Worm (Caenorhabditis elegans) whole organism, L2 larva: ENCODE measurements around the gene T01D3.6.

Experiments
- R02D3.7 ChIP-seq: fragments of 150-350 bp; optimal IDR thresholded peaks from 2 replicates; lab custom pipeline; 2014; ENCODE audit warnings: missing biosample characterization, missing genetic modification characterization
- Y55F3AM.14 ChIP-seq: fragments of 200-800 bp; sonication (Bioruptor generic); optimal IDR thresholded peaks from 2 replicates; lab custom pipeline; 2018; ENCODE audit warnings: mild to moderate bottlenecking, missing genetic modification characterization, missing compliant biosample characterization
- ZK546.5 ChIP-seq: sonication (generic microtip); optimal IDR thresholded peaks from 2 replicates; lab custom pipeline; 2017; ENCODE audit warnings: missing biosample characterization, missing genetic modification characterization
- alr-1 ChIP-seq: fragments of 150-350 bp; optimal IDR thresholded peaks from 2 replicates; lab custom pipeline; 2014; ENCODE audit warnings: missing biosample characterization, missing genetic modification characterization
- aly-2 ChIP-seq: fragments of 150-350 bp; optimal IDR thresholded peaks from 2 replicates; lab custom pipeline; 2014; ENCODE audit warnings: missing biosample characterization, missing genetic modification characterization
- ama-1 ChIP-seq: fragments of 150-350 bp; optimal IDR thresholded peaks from 2 replicates; lab custom pipeline; 2018; ENCODE audit warnings: inconsistent platforms
- ceh-16 ChIP-seq: fragments of 150-350 bp; optimal IDR thresholded peaks from 2 replicates; lab custom pipeline; 2014; ENCODE audit warnings: missing biosample characterization, missing genetic modification characterization
- ceh-82 ChIP-seq: fragments of 150-350 bp; optimal IDR thresholded peaks from 2 replicates; lab custom pipeline; 2014; ENCODE audit warnings: missing biosample characterization, missing genetic modification characterization
- crh-2 ChIP-seq: sonication (generic microtip); optimal IDR thresholded peaks from 2 replicates; lab custom pipeline; 2017; ENCODE audit warnings: missing biosample characterization, missing genetic modification characterization
- dmd-4 ChIP-seq: sonication (generic microtip); optimal IDR thresholded peaks from 2 replicates; lab custom pipeline; 2017; ENCODE audit warnings: missing biosample characterization, missing genetic modification characterization
- elt-3 ChIP-seq: sonication (generic microtip); optimal IDR thresholded peaks from 2 replicates; lab custom pipeline; 2017; ENCODE audit warnings: missing biosample characterization, missing genetic modification characterization
- fos-1 ChIP-seq: fragments of 150-350 bp; optimal IDR thresholded peaks from 2 replicates; lab custom pipeline; 2014; ENCODE audit warnings: missing biosample characterization, missing genetic modification characterization
- lin-11 ChIP-seq: fragments of 150-350 bp; sonication (generic microtip); optimal IDR thresholded peaks from 2 replicates; lab custom pipeline; 2014; ENCODE audit warnings: missing biosample characterization, missing genetic modification characterization, inconsistent platforms, mixed read lengths
- lin-13 ChIP-seq: fragments of 150-350 bp; optimal IDR thresholded peaks from 2 replicates; lab custom pipeline; 2014; ENCODE audit warnings: missing biosample characterization, missing genetic modification reagents, missing genetic modification characterization
- lsy-2 ChIP-seq, 2 experiments: fragments of 150-350 bp in 1 of 2; sonication (generic microtip) in 1 of 2; optimal IDR thresholded peaks; 2 replicates each; lab custom pipeline; 2014 to 2017; ENCODE audit warnings: missing biosample characterization in 2 of 2, missing genetic modification characterization in 2 of 2
- mab-5 ChIP-seq: fragments of 150-350 bp; optimal IDR thresholded peaks from 2 replicates; lab custom pipeline; 2014; ENCODE audit warnings: missing biosample characterization, missing genetic modification characterization
- mdl-1 ChIP-seq, 2 experiments: fragments of 150-350 bp in 1 of 2; sonication (generic microtip) in 1 of 2; optimal IDR thresholded peaks; 2 replicates each; lab custom pipeline; 2017; ENCODE audit warnings: missing biosample characterization in 2 of 2, missing genetic modification characterization in 2 of 2
- nhr-10 ChIP-seq: sonication (generic microtip); optimal IDR thresholded peaks from 2 replicates; lab custom pipeline; 2017; ENCODE audit warnings: missing biosample characterization, missing genetic modification characterization
- nhr-11 ChIP-seq: fragments of 150-350 bp; optimal IDR thresholded peaks from 2 replicates; lab custom pipeline; 2014; ENCODE audit warnings: missing biosample characterization, missing genetic modification characterization
- nhr-21 ChIP-seq: fragments of 150-350 bp; optimal IDR thresholded peaks from 2 replicates; lab custom pipeline; 2014; ENCODE audit warnings: missing biosample characterization, missing genetic modification characterization
- nhr-23 ChIP-seq: fragments of 150-350 bp; optimal IDR thresholded peaks from 2 replicates; lab custom pipeline; 2014; ENCODE audit warnings: missing biosample characterization, missing genetic modification reagents, missing genetic modification characterization
- nhr-237 ChIP-seq: fragments of 150-350 bp; optimal IDR thresholded peaks from 2 replicates; lab custom pipeline; 2014; ENCODE audit warnings: missing biosample characterization, missing genetic modification characterization
- nhr-25 ChIP-seq: fragments of 150-350 bp; sonication (generic microtip); optimal IDR thresholded peaks from 3 replicates; lab custom pipeline; 2014; ENCODE audit warnings: missing biosample characterization, missing genetic modification characterization
- nhr-6 ChIP-seq: fragments of 150-350 bp; optimal IDR thresholded peaks from 2 replicates; lab custom pipeline; 2014; ENCODE audit warnings: missing biosample characterization, missing genetic modification characterization
- peb-1 ChIP-seq: fragments of 150-350 bp; optimal IDR thresholded peaks from 2 replicates; lab custom pipeline; 2014; ENCODE audit warnings: missing biosample characterization, missing genetic modification characterization
- sem-4 ChIP-seq: fragments of 150-350 bp; optimal IDR thresholded peaks from 2 replicates; lab custom pipeline; 2014; ENCODE audit warnings: missing biosample characterization, missing genetic modification reagents, missing genetic modification characterization
- skn-1 ChIP-seq: sonication (generic microtip); optimal IDR thresholded peaks from 2 replicates; lab custom pipeline; 2017; ENCODE audit warnings: missing biosample characterization, missing genetic modification characterization
- sma-3 ChIP-seq: sonication (generic microtip); optimal IDR thresholded peaks from 2 replicates; lab custom pipeline; 2016; ENCODE audit warnings: missing genetic modification reagents, missing genetic modification characterization, missing compliant biosample characterization
- snpc-4 ChIP-seq: fragments of 150-350 bp; optimal IDR thresholded peaks from 2 replicates; lab custom pipeline; 2014; ENCODE audit warnings: missing biosample characterization, missing genetic modification characterization
- unc-39 ChIP-seq: fragments of 150-350 bp; optimal IDR thresholded peaks from 2 replicates; lab custom pipeline; 2014; ENCODE audit warnings: missing biosample characterization, missing genetic modification characterization
- unc-55 ChIP-seq: fragments of 150-350 bp; sonication (generic microtip); optimal IDR thresholded peaks from 3 replicates; lab custom pipeline; 2014; ENCODE audit warnings: missing biosample characterization, missing genetic modification reagents, missing genetic modification characterization
- unc-62 ChIP-seq: fragments of 150-350 bp; optimal IDR thresholded peaks from 2 replicates; lab custom pipeline; 2014; ENCODE audit warnings: missing biosample characterization, missing genetic modification reagents, missing genetic modification characterization
- zag-1 ChIP-seq: fragments of 150-350 bp; optimal IDR thresholded peaks from 2 replicates; lab custom pipeline; 2014; ENCODE audit warnings: missing biosample characterization, missing genetic modification characterization
- ztf-11 ChIP-seq: sonication (generic microtip); optimal IDR thresholded peaks from 2 replicates; lab custom pipeline; 2017; ENCODE audit warnings: missing biosample characterization, missing genetic modification characterization
- ztf-4 ChIP-seq: fragments of 150-350 bp; optimal IDR thresholded peaks from 2 replicates; lab custom pipeline; 2014; ENCODE audit warnings: missing biosample characterization, missing genetic modification characterization

T01D3.6 gene

DNA sequence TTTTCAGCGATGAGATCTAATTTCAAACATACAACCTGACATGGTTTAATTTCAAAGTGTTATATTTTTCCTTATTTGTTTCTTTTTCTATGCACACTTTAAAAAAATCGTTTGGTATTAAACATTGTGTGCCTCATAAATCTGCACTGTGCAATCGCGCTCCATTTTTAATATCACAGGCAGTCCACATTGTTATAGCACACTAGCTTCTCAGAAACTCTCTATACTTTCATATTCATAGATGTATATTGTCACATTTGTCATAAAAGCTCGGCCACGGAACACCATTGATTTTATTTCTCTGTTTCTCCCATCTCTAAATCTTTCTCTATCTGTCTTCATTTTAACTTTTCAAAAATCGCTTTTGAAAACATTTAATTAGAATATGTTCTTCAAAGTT lies 40.7 kb downstream of the T01D3.6 start (continued):
- TF ChIP-seq ama-1 (lab: Kevin White, UChicago), result no peak
- no peak for TF ChIP-seq dmd-4 (tag; lab: Kevin White, UChicago)
- no peak for TF ChIP-seq aly-2 (tag; lab: Kevin White, UChicago)
- no peak for TF ChIP-seq unc-62
- TF ChIP-seq elt-3, result no peak
- TF ChIP-seq snpc-4, result peak; percentile 1
- TF ChIP-seq ZK546.5 (tag; lab: Kevin White, UChicago), result no peak
- TF ChIP-seq alr-1 (tag; lab: Kevin White, UChicago), result no peak
- no peak for TF ChIP-seq nhr-237
- no peak for TF ChIP-seq nhr-25
- no peak for TF ChIP-seq ceh-82 (tag; lab: Kevin White, UChicago)
- TF ChIP-seq unc-39, result no peak
- no peak for TF ChIP-seq nhr-6
- TF ChIP-seq peb-1 (tag; lab: Kevin White, UChicago), result no peak
- no peak for TF ChIP-seq sem-4 (tag; lab: Kevin White, UChicago)
- TF ChIP-seq R02D3.7 (tag; lab: Kevin White, UChicago), result no peak
- TF ChIP-seq lin-11 (tag; lab: Kevin White, UChicago), result no peak
- TF ChIP-seq sma-3 (GFP tag; lab: Kevin White, UChicago), result no peak
- TF ChIP-seq skn-1 (tag; lab: Kevin White, UChicago), result peak; percentile 37
- peak; percentile 25 for TF ChIP-seq lin-13 (GFP tag; lab: Kevin White, UChicago)

DNA sequence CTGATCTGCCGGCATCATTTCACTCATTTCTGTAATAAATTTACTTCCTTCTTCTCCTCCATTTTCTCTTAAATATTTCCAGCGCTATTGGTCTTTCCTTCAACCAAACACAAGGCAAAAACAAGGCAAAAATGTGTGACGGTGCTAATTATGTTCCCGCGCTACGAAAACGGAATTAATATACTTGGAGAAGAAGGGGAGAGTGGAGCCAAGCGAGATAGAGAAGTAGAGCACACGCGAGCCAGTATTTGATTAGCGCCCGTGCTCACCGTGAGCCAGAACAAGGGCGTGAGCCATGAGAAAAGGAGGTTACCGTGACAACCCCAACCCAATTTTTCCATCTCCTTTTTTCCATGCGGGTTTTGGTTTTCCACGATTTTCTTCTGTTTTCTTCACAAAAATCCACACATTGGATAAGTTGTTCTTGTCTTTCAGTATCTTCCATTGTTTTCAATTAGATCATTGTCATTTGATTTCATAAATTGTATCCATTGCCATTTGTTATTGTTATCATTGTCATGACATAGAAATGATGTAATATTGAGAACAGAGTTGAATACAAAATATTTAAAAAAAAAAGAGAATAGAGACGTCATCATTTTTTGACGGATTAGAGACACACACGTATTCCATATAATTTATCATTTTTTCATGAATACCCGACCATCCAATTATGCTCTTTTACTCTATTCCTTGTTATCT lies 46.0 kb downstream of the T01D3.6 start, which contains the start of gene F20G2.6:
Gene F20G2.6, plus strand, starts transcription at position 652 of the 702 bp plus-strand sequence.
- no peak for TF ChIP-seq nhr-23 (tag; lab: Kevin White, UChicago)
- peak; percentile 33 for TF ChIP-seq lin-11 (tag; lab: Kevin White, UChicago)

DNA sequence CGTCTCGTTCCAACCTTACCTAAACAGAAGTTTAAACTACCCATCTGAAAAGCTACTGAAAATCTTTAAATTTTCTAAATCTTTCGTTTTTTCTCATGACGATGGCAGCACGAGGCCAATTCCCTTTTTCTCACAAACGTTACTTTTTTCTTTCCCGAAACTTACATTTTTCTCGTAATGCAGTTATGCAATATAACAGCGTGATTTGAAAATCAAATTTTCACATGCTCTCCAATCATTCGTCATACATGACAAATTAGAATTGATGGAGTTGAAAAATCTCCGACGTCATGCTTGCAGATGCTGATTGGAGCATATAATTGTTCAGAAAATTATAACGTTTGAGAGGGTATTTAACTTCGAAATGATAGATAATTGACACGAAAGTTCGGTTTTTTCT lies 47.1 kb downstream of the T01D3.6 start:
- peak in 1 of 2 experiments; percentile 11 for TF ChIP-seq lsy-2 (tag; optimal IDR thresholded peaks at IDR 0.05; lab: Kevin White, UChicago)
- peak; percentile 11 for TF ChIP-seq nhr-21 (tag; lab: Kevin White, UChicago)
- TF ChIP-seq ama-1 (lab: Kevin White, UChicago), result no peak

DNA sequence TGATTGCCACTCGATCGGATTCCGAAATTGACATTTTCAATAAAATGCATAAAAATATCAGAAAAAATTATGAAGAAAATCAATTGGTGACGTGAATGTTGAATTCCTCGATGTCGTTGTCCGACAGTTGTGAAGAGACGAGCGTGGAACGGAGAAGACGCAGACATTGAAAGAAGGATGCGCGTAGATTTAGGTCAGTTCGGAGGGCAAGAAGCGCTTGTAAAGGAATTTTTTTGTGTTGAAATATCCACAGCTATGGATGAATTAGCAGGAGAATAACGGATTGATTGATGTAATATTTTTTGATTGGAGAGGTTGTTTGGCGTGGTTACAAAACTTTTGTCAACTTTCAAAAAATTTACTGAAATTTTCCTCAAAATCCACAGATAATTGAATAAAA lies 51.8 kb downstream of the T01D3.6 start, which contains the start of gene F20G2.3:
Gene F20G2.3, minus strand, starts transcription at position 101 of the 400 bp plus-strand sequence.
- TF ChIP-seq lsy-2 (tag; optimal IDR thresholded peaks at IDR 0.05; lab: Kevin White, UChicago) (no peak), nhr-10 (tag; lab: Kevin White, UChicago) (no peak), mab-5 (no peak), ceh-16 (tag; lab: Kevin White, UChicago) (no peak), zag-1 (no peak), ztf-4 (no peak), unc-55 (no peak), unc-62 (no peak), skn-1 (tag; lab: Kevin White, UChicago) (no peak), ztf-11 (tag; lab: Kevin White, UChicago) (no peak), elt-3 (no peak)

DNA sequence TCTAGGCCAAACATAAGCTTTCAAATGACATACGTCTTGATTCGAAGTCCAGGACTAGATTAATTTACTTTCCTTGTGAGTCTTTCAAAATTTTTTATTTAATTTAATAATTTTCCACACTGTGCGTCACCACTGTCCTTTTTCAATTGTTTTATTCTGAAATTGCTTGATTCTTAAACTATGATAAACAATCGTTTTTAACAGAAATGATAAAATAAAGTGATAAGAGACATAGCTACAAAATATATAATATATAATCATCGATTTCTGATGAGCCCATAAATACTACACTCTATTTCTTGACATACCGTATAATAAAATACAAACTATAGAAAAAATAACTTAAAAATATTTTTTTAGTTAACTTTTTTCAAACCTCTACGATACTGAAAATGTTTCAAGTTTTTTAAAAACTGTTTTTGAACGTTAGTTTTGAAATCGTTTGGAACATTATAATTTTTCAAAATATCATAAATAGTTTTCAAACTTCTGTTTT lies 52.4 kb downstream of the T01D3.6 start, which contains the start of gene nas-24:
Gene nas-24, plus strand, starts transcription at position 446 of the 496 bp plus-strand sequence.
- TF ChIP-seq mdl-1 (tag; optimal IDR thresholded peaks at IDR 0.05; lab: Kevin White, UChicago) (no peak), crh-2 (tag; lab: Kevin White, UChicago) (no peak), fos-1 (tag; lab: Kevin White, UChicago) (peak; percentile 78), Y55F3AM.14 (GFP tag; lab: Kevin White, UChicago) (no peak), nhr-11 (tag; lab: Kevin White, UChicago) (no peak), ceh-16 (tag; lab: Kevin White, UChicago) (no peak)
